Worm (Caenorhabditis elegans): ENCODE measurements around the gene F07C3.16.

- TF ChIP-seq flt-1 (GFP tag; IDR thresholded peaks at IDR 0.05): no peak
- no peak for TF ChIP-seq hnd-1 (tag; optimal IDR thresholded peaks at IDR 0.05)
- no peak for TF ChIP-seq ama-1 (optimal IDR thresholded peaks at IDR 0.05)
- TF ChIP-seq tra-4 (tag; optimal IDR thresholded peaks at IDR 0.05): no peak
- no peak for TF ChIP-seq scrt-1 (GFP tag; IDR thresholded peaks at IDR 0.05)
- no peak for TF ChIP-seq tbx-11 (GFP tag; IDR thresholded peaks at IDR 0.05)
- TF ChIP-seq pes-1 (GFP tag; IDR thresholded peaks at IDR 0.05): no peak
- TF ChIP-seq tbx-37 (GFP tag; conservative IDR thresholded peaks at IDR 0.05): no peak
- TF ChIP-seq B0310.2 (tag; optimal IDR thresholded peaks at IDR 0.05): no peak
- TF ChIP-seq ceh-36 (tag; optimal IDR thresholded peaks at IDR 0.05): no peak
- no peak for TF ChIP-seq sea-1 (GFP tag; conservative IDR thresholded peaks at IDR 0.05)
- no peak for TF ChIP-seq ets-7 (tag; optimal IDR thresholded peaks at IDR 0.05)
Observed at ce11 chrV:9208878-9209277, 48.5 kb downstream of the F07C3.16 start.

Data from whole organism, early embryonic.